Fruit fly (Drosophila melanogaster) whole organism, embryonic: ENCODE results near the gene CG2129.
A peak's percentile ranks its signal among the peaks of the same experiment; 100 is the strongest.

Source experiments
- CG10654 ChIP-seq: fragments of 200-800 bp; sonication (Bioruptor generic); optimal IDR thresholded peaks from 2 replicates; lab custom pipeline; 2016; ENCODE audit warnings: missing biosample characterization, missing genetic modification characterization
- CG11456 ChIP-seq: fragments of 200-800 bp; sonication (Bioruptor generic); IDR thresholded peaks from 3 replicates; pipeline ENCODE4 v1.3.6; 2022; ENCODE audit warnings: missing biosample characterization, missing genetic modification characterization
- CG11695 ChIP-seq: fragments of 200-800 bp; sonication (Bioruptor generic); IDR thresholded peaks from 3 replicates; pipeline ENCODE4 v1.3.6; 2022; ENCODE audit warnings: missing biosample characterization, missing genetic modification characterization
- CG13287 ChIP-seq: fragments of 200-800 bp; sonication (Bioruptor generic); IDR thresholded peaks from 2 replicates; pipeline ENCODE4 v1.3.6; 2022; ENCODE audit warnings: missing biosample characterization, missing genetic modification characterization; ENCODE audit not compliant: partially characterized antibody
- CG13624 ChIP-seq: fragments of 200-800 bp; sonication (Bioruptor generic); optimal IDR thresholded peaks from 2 replicates; lab custom pipeline; 2016; ENCODE audit warnings: missing biosample characterization, missing genetic modification characterization
- CG14441 ChIP-seq: fragments of 200-800 bp; sonication (Bioruptor generic); IDR thresholded peaks from 2 replicates; pipeline ENCODE4 v1.3.6; 2022; ENCODE audit warnings: missing biosample characterization, missing genetic modification characterization
- CG15011 ChIP-seq: fragments of 200-800 bp; sonication (Bioruptor generic); optimal IDR thresholded peaks from 3 replicates; lab custom pipeline; 2018; ENCODE audit warnings: missing biosample characterization, mild to moderate bottlenecking, missing genetic modification characterization
- CG16779 ChIP-seq: fragments of 200-800 bp; sonication (Bioruptor generic); IDR thresholded peaks from 2 replicates; pipeline ENCODE4 v1.3.6; 2022; ENCODE audit warnings: missing biosample characterization, missing genetic modification characterization
- CG16815 ChIP-seq: fragments of 200-800 bp; sonication (Bioruptor generic); optimal IDR thresholded peaks from 3 replicates; lab custom pipeline; 2017; ENCODE audit warnings: missing biosample characterization, mild to moderate bottlenecking, missing genetic modification characterization
- CG17186 ChIP-seq: fragments of 200-800 bp; sonication (Bioruptor generic); optimal IDR thresholded peaks from 3 replicates; lab custom pipeline; 2017; ENCODE audit warnings: missing biosample characterization, missing genetic modification reagents, missing genetic modification characterization
- CG17829 ChIP-seq: fragments of 200-800 bp; optimal IDR thresholded peaks from 2 replicates; lab custom pipeline; 2019; ENCODE audit warnings: missing biosample characterization, mild to moderate bottlenecking, missing genetic modification characterization, moderate library complexity
- CG17912 ChIP-seq: fragments of 200-800 bp; sonication (Bioruptor generic); optimal IDR thresholded peaks from 2 replicates; lab custom pipeline; 2018; ENCODE audit warnings: missing biosample characterization, mild to moderate bottlenecking, missing genetic modification characterization
- CG32767 ChIP-seq: fragments of 200-800 bp; sonication (Bioruptor generic); IDR thresholded peaks from 2 replicates; pipeline ENCODE4 v1.3.6; 2022; ENCODE audit warnings: missing biosample characterization, missing genetic modification characterization
- CG34422 ChIP-seq: fragments of 200-800 bp; sonication (Bioruptor generic); IDR thresholded peaks from 3 replicates; pipeline ENCODE4 v1.3.6; 2022; ENCODE audit warnings: missing biosample characterization, missing genetic modification characterization
- CG3847 ChIP-seq: fragments of 200-800 bp; sonication (Bioruptor generic); IDR thresholded peaks from 2 replicates; pipeline ENCODE4 v1.3.6; 2022; ENCODE audit warnings: missing biosample characterization, missing genetic modification characterization
- CG42726 ChIP-seq: fragments of 200-800 bp; sonication (Bioruptor generic); IDR thresholded peaks from 2 replicates; pipeline ENCODE4 v1.3.6; 2022; ENCODE audit warnings: missing biosample characterization, missing genetic modification characterization; ENCODE audit not compliant: partially characterized antibody
- CG5953 ChIP-seq: fragments of 200-800 bp; sonication (Bioruptor generic); IDR thresholded peaks from 2 replicates; pipeline ENCODE4 v1.3.6; 2022; ENCODE audit warnings: missing biosample characterization, missing genetic modification characterization
- CG6813 ChIP-seq: fragments of 200-800 bp; sonication (Bioruptor generic); optimal IDR thresholded peaks from 2 replicates; lab custom pipeline; 2017; ENCODE audit warnings: missing biosample characterization, missing genetic modification characterization, mild to moderate bottlenecking, moderate library complexity, missing genetic modification reagents
- CG8281 ChIP-seq: fragments of 200-800 bp; sonication (Bioruptor generic); optimal IDR thresholded peaks from 2 replicates; lab custom pipeline; 2018; ENCODE audit warnings: missing biosample characterization, mild to moderate bottlenecking, missing genetic modification characterization, moderate library complexity
- CG9609 ChIP-seq: fragments of 200-800 bp; sonication (Bioruptor generic); optimal IDR thresholded peaks from 3 replicates; lab custom pipeline; 2016; ENCODE audit warnings: missing biosample characterization, missing genetic modification characterization
- Dp ChIP-seq: fragments of 200-800 bp; sonication (Bioruptor generic); optimal IDR thresholded peaks from 2 replicates; lab custom pipeline; 2018; ENCODE audit warnings: missing biosample characterization, mild to moderate bottlenecking, missing genetic modification characterization, moderate library complexity
- Dref ChIP-seq: fragments of 200-800 bp; sonication (Bioruptor generic); IDR thresholded peaks from 2 replicates; pipeline ENCODE4 v1.3.6; 2022; ENCODE audit warnings: missing biosample characterization, missing genetic modification characterization
- E2f1 ChIP-seq: fragments of 200-800 bp; sonication (Bioruptor generic); IDR thresholded peaks from 2 replicates; pipeline ENCODE4 v1.3.6; 2022; ENCODE audit warnings: missing biosample characterization, missing genetic modification characterization
- ERR ChIP-seq: fragments of 200-800 bp; sonication (Bioruptor generic); optimal IDR thresholded peaks from 2 replicates; lab custom pipeline; 2016; ENCODE audit warnings: missing biosample characterization, missing genetic modification characterization
- HmgZ ChIP-seq: fragments of 200-800 bp; sonication (Bioruptor generic); optimal IDR thresholded peaks from 2 replicates; lab custom pipeline; 2018; ENCODE audit warnings: missing biosample characterization, mild to moderate bottlenecking, missing genetic modification characterization
- Lim3 ChIP-seq: fragments of 200-800 bp; sonication (Bioruptor generic); IDR thresholded peaks from 2 replicates; pipeline ENCODE4 v1.3.6; 2022; ENCODE audit warnings: missing biosample characterization, missing genetic modification characterization
- MBD-R2 ChIP-seq: fragments of 200-800 bp; sonication (Bioruptor generic); IDR thresholded peaks from 2 replicates; pipeline ENCODE4 v1.3.6; 2022; ENCODE audit warnings: missing biosample characterization, missing genetic modification characterization
- Max ChIP-seq: fragments of 200-800 bp; sonication (Bioruptor generic); optimal IDR thresholded peaks from 2 replicates; lab custom pipeline; 2016; ENCODE audit warnings: missing biosample characterization, mild to moderate bottlenecking, missing genetic modification characterization
- Oli ChIP-seq: fragments of 200-800 bp; sonication (Bioruptor generic); optimal IDR thresholded peaks from 2 replicates; lab custom pipeline; 2018; ENCODE audit warnings: missing biosample characterization, mild to moderate bottlenecking, missing genetic modification characterization, moderate library complexity
- Optix ChIP-seq: fragments of 200-800 bp; sonication (Bioruptor generic); IDR thresholded peaks from 3 replicates; pipeline ENCODE4 v1.3.6; 2022; ENCODE audit warnings: missing biosample characterization, missing genetic modification characterization
- ab ChIP-seq: fragments of 200-800 bp; sonication (Bioruptor generic); optimal IDR thresholded peaks from 2 replicates; lab custom pipeline; 2016; ENCODE audit warnings: missing biosample characterization, missing genetic modification characterization
- aop ChIP-seq: fragments of 200-800 bp; sonication (Bioruptor generic); IDR thresholded peaks from 2 replicates; pipeline ENCODE4 v1.3.6; 2022; ENCODE audit warnings: missing biosample characterization, missing genetic modification characterization
- ap ChIP-seq: fragments of 200-800 bp; sonication (Bioruptor generic); IDR thresholded peaks from 2 replicates; pipeline ENCODE4 v1.3.6; 2022; ENCODE audit warnings: missing biosample characterization, missing genetic modification characterization
- btn ChIP-seq: fragments of 200-800 bp; sonication (Bioruptor generic); optimal IDR thresholded peaks from 2 replicates; lab custom pipeline; 2016; ENCODE audit warnings: missing biosample characterization, missing genetic modification characterization
- cad ChIP-seq: fragments of >200 bp; optimal IDR thresholded peaks from 2 replicates; lab custom pipeline; 2017; ENCODE audit warnings: missing biosample characterization, missing genetic modification characterization
- crol ChIP-seq: fragments of 200-800 bp; sonication (Bioruptor generic); IDR thresholded peaks from 2 replicates; pipeline ENCODE4 v1.3.6; 2022; ENCODE audit warnings: missing biosample characterization, missing genetic modification characterization
- danr ChIP-seq: fragments of 200-800 bp; sonication (Bioruptor generic); IDR thresholded peaks from 2 replicates; pipeline ENCODE4 v1.3.6; 2022; ENCODE audit warnings: missing biosample characterization, missing genetic modification characterization
- dpn ChIP-seq, 2 experiments: fragments of 200-800 bp; sonication (Bioruptor generic); optimal IDR thresholded peaks; 3 replicates each; lab custom pipeline; 2016; ENCODE audit warnings: missing biosample characterization in 2 of 2, missing genetic modification characterization in 2 of 2
- gcm2 ChIP-seq: fragments of 200-800 bp; sonication (Bioruptor generic); optimal IDR thresholded peaks from 2 replicates; lab custom pipeline; 2016; ENCODE audit warnings: missing biosample characterization, missing genetic modification characterization
- gem ChIP-seq: fragments of 200-800 bp; sonication (Bioruptor generic); optimal IDR thresholded peaks from 2 replicates; lab custom pipeline; 2019; ENCODE audit warnings: missing biosample characterization, mild to moderate bottlenecking, missing genetic modification characterization, moderate library complexity
- kni ChIP-seq: fragments of 200-800 bp; sonication (Bioruptor generic); optimal IDR thresholded peaks from 3 replicates; lab custom pipeline; 2017; ENCODE audit warnings: mild to moderate bottlenecking, missing biosample characterization, missing genetic modification reagents, missing genetic modification characterization
- lilli ChIP-seq: fragments of 200-800 bp; sonication (Bioruptor generic); optimal IDR thresholded peaks from 3 replicates; lab custom pipeline; 2016; ENCODE audit warnings: missing biosample characterization, missing genetic modification characterization
- mld ChIP-seq: fragments of 200-800 bp; sonication (Bioruptor generic); IDR thresholded peaks from 3 replicates; pipeline ENCODE4 v1.3.6; 2022; ENCODE audit warnings: missing biosample characterization, missing genetic modification characterization; ENCODE audit not compliant: partially characterized antibody
- otp ChIP-seq: fragments of 200-800 bp; sonication (Bioruptor generic); IDR thresholded peaks from 3 replicates; pipeline ENCODE4, ENCODE4 v1.3.6; 2022; ENCODE audit warnings: missing biosample characterization, missing genetic modification characterization
- pb ChIP-seq: fragments of 200-800 bp; sonication (Bioruptor generic); optimal IDR thresholded peaks from 3 replicates; lab custom pipeline; 2016; ENCODE audit warnings: missing biosample characterization, missing genetic modification characterization
- pho ChIP-seq: fragments of 200-800 bp; sonication (Bioruptor generic); optimal IDR thresholded peaks from 2 replicates; lab custom pipeline; 2016; ENCODE audit warnings: missing biosample characterization, missing genetic modification characterization
- pzg ChIP-seq: fragments of 200-800 bp; sonication (Bioruptor generic); optimal IDR thresholded peaks from 3 replicates; lab custom pipeline; 2018; ENCODE audit warnings: missing biosample characterization, mild to moderate bottlenecking, missing genetic modification characterization, moderate library complexity
- sim ChIP-seq: fragments of 200-800 bp; sonication (Bioruptor generic); IDR thresholded peaks from 2 replicates; pipeline ENCODE4 v1.3.6; 2022; ENCODE audit warnings: missing biosample characterization, missing genetic modification characterization
- sob ChIP-seq: fragments of 200-800 bp; sonication (Bioruptor generic); IDR thresholded peaks from 2 replicates; pipeline ENCODE4 v1.3.6; 2022; ENCODE audit warnings: missing biosample characterization, missing genetic modification characterization
- ssp ChIP-seq: fragments of 200-800 bp; sonication (Bioruptor generic); IDR thresholded peaks from 2 replicates; pipeline ENCODE4 v1.3.6; 2022; ENCODE audit warnings: missing biosample characterization, missing genetic modification characterization
- sug ChIP-seq: fragments of 200-800 bp; optimal IDR thresholded peaks from 2 replicates; lab custom pipeline; 2019; ENCODE audit warnings: missing biosample characterization, mild to moderate bottlenecking, missing genetic modification characterization, moderate library complexity
- trem ChIP-seq: fragments of 200-800 bp; optimal IDR thresholded peaks from 3 replicates; lab custom pipeline; 2019; ENCODE audit warnings: missing biosample characterization, mild to moderate bottlenecking, missing genetic modification characterization, moderate library complexity
- unc-4 ChIP-seq: fragments of 200-800 bp; sonication (Bioruptor generic); IDR thresholded peaks from 2 replicates; pipeline ENCODE4 v1.3.6; 2022; ENCODE audit warnings: missing biosample characterization, missing genetic modification characterization; ENCODE audit not compliant: partially characterized antibody

CG2129 gene

DNA sequence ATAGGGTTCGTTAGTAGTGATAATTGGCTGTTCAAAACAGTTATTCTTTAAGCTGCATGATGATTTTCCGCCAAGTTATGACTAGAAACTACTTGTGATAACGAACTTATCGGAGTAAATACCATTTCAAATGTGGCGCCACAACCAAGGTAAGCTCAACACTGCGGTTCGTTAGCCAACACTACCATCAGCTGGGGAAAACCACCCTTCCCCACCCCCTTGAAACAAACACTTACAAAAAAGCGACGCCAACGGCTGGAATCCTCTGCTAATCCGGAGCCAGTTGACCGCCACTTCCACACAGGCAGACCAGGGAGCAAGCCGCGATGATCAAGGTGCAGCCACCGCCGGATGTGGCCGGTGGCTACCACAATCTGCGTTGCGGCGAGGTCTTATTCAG lies 7.1 kb downstream of the CG2129 start, which contains the start of gene CG18262:
CG18262 (plus strand) TSS at position 231 of the 400 bp plus-strand sequence.
- TF ChIP-seq Max (GFP tag; lab: Kevin White, UChicago) (no peak), sim (GFP tag; lab: Robert Waterston, UW) (no peak), unc-4 (GFP tag; lab: Robert Waterston, UW) (0 out of 2 replicates have a peak, but pooled peaks have one; percentile 19), Oli (tag; lab: Kevin White, UChicago) (no peak), danr (GFP tag; lab: Robert Waterston, UW) (no peak), CG17829 (tag; lab: Kevin White, UChicago) (no peak), CG11456 (no peak), CG3847 (peak; percentile 28; the same call in 1 of the 2 replicates), dpn (GFP tag; optimal IDR thresholded peaks at IDR 0.05; lab: Kevin White, UChicago) (no peak), pzg (peak; percentile 49), CG14441 (no peak), CG34422 (GFP tag; lab: Robert Waterston, UW) (no peak), CG5953 (GFP tag; lab: Robert Waterston, UW) (no peak), aop (GFP tag; lab: Robert Waterston, UW) (no peak), mld (GFP tag; lab: Robert Waterston, UW) (no peak), sob (GFP tag; lab: Robert Waterston, UW) (0 out of 2 replicates have a peak, but pooled peaks have one; percentile 16), MBD-R2 (GFP tag; lab: Robert Waterston, UW) (peak; percentile 96), sug (no peak), ERR (GFP tag; lab: Kevin White, UChicago) (no peak), pho (GFP tag; lab: Kevin White, UChicago) (no peak), CG15011 (GFP tag; lab: Kevin White, UChicago) (no peak), ab (GFP tag; lab: Kevin White, UChicago) (no peak), CG11695 (GFP tag; lab: Robert Waterston, UW) (no peak), CG16779 (GFP tag; lab: Robert Waterston, UW) (no peak), ap (GFP tag; lab: Robert Waterston, UW) (no peak), CG17186 (GFP tag; lab: Kevin White, UChicago) (no peak), otp (no peak), CG13624 (peak; percentile 21), cad (GFP tag; lab: Kevin White, UChicago) (no peak), CG13287 (GFP tag; lab: Robert Waterston, UW) (peak; percentile 8; the same call in 1 of the 2 replicates), CG42726 (GFP tag; lab: Robert Waterston, UW) (no peak), CG6813 (GFP tag; lab: Kevin White, UChicago) (no peak), gem (tag; lab: Kevin White, UChicago) (no peak), Optix (GFP tag; lab: Robert Waterston, UW) (no peak), CG16815 (GFP tag; lab: Kevin White, UChicago) (no peak), pb (GFP tag; lab: Kevin White, UChicago) (no peak), trem (tag; lab: Kevin White, UChicago) (no peak), kni (GFP tag; lab: Kevin White, UChicago) (no peak), HmgZ (tag; lab: Kevin White, UChicago) (peak; percentile 12), CG10654 (GFP tag; lab: Kevin White, UChicago) (no peak), CG8281 (tag; lab: Kevin White, UChicago) (no peak), gcm2 (no peak), Dp (GFP tag; lab: Kevin White, UChicago) (peak; percentile 83), CG32767 (no peak), CG17912 (GFP tag; lab: Kevin White, UChicago) (no peak), ssp (no peak), CG9609 (GFP tag; lab: Kevin White, UChicago) (no peak), lilli (GFP tag; lab: Kevin White, UChicago) (no peak), Lim3 (GFP tag; lab: Robert Waterston, UW) (no peak), Dref (peak; percentile 47), btn (GFP tag; lab: Kevin White, UChicago) (no peak), crol (GFP tag; lab: Robert Waterston, UW) (peak; percentile 83), E2f1 (GFP tag; lab: Robert Waterston, UW) (no peak)
